Fruit fly (Drosophila melanogaster) whole organism, embryonic: ENCODE measurements around the gene Ugt35A1.
A peak's percentile ranks its signal among the peaks of the same experiment; 100 is the strongest.

Source experiments
- Bteb2 ChIP-seq: fragments of 200-800 bp; sonication (Bioruptor generic); optimal IDR thresholded peaks from 2 replicates; lab custom pipeline; 2016; ENCODE audit warnings: missing biosample characterization, missing genetic modification characterization
- CG10462 ChIP-seq: fragments of 200-800 bp; sonication (Bioruptor generic); optimal IDR thresholded peaks from 2 replicates; lab custom pipeline; 2016; ENCODE audit warnings: missing biosample characterization, missing genetic modification characterization
- CG12942 ChIP-seq: fragments of 200-800 bp; sonication (Bioruptor generic); optimal IDR thresholded peaks from 3 replicates; lab custom pipeline; 2016; ENCODE audit warnings: missing biosample characterization, missing genetic modification characterization
- CG15269 ChIP-seq: fragments of 200-800 bp; sonication (Bioruptor generic); optimal IDR thresholded peaks from 2 replicates; lab custom pipeline; 2018; ENCODE audit warnings: missing biosample characterization, mild to moderate bottlenecking, missing genetic modification characterization, moderate library complexity
- CG15514 ChIP-seq: fragments of 200-800 bp; sonication (Bioruptor generic); optimal IDR thresholded peaks from 3 replicates; lab custom pipeline; 2017; ENCODE audit warnings: missing biosample characterization, missing genetic modification characterization, mild to moderate bottlenecking, moderate library complexity, missing genetic modification reagents
- CG1647 ChIP-seq: fragments of 200-800 bp; sonication (Bioruptor generic); optimal IDR thresholded peaks from 3 replicates; lab custom pipeline; 2016; ENCODE audit warnings: missing biosample characterization, missing genetic modification characterization
- CG16813 ChIP-seq: fragments of 200-800 bp; sonication (Bioruptor generic); IDR thresholded peaks from 3 replicates; pipeline ENCODE4 v1.3.6; 2022; ENCODE audit warnings: missing biosample characterization, missing genetic modification characterization; ENCODE audit not compliant: partially characterized antibody
- CG1792 ChIP-seq: fragments of 200-800 bp; sonication (Bioruptor generic); optimal IDR thresholded peaks from 2 replicates; lab custom pipeline; 2016; ENCODE audit warnings: missing biosample characterization, missing genetic modification characterization
- CG18011 ChIP-seq: fragments of 200-800 bp; sonication (Bioruptor generic); optimal IDR thresholded peaks from 2 replicates; lab custom pipeline; 2017; ENCODE audit warnings: missing biosample characterization, missing genetic modification characterization, mild to moderate bottlenecking, moderate library complexity, missing genotype
- CG2199 ChIP-seq: fragments of 200-800 bp; sonication (Bioruptor generic); IDR thresholded peaks from 3 replicates; pipeline ENCODE4 v1.3.6; 2022; ENCODE audit warnings: missing biosample characterization, missing genetic modification characterization
- CG2875 ChIP-seq: fragments of 200-800 bp; sonication (Bioruptor generic); optimal IDR thresholded peaks from 2 replicates; lab custom pipeline; 2017; ENCODE audit warnings: missing biosample characterization, mild to moderate bottlenecking, missing genetic modification characterization, missing genetic modification reagents
- CG2889 ChIP-seq: fragments of 200-800 bp; sonication (Bioruptor generic); IDR thresholded peaks from 3 replicates; pipeline ENCODE4 v1.3.6; 2022; ENCODE audit warnings: missing biosample characterization, missing genetic modification characterization
- CG30403 ChIP-seq: fragments of 200-800 bp; sonication (Bioruptor generic); optimal IDR thresholded peaks from 3 replicates; lab custom pipeline; 2016; ENCODE audit warnings: missing biosample characterization, missing genetic modification characterization
- CG32532 ChIP-seq: fragments of 200-800 bp; sonication (Bioruptor generic); IDR thresholded peaks from 2 replicates; pipeline ENCODE4 v1.3.6; 2022; ENCODE audit warnings: missing biosample characterization, missing genetic modification characterization
- CG5180 ChIP-seq: fragments of 200-800 bp; sonication (Bioruptor generic); optimal IDR thresholded peaks from 3 replicates; lab custom pipeline; 2017; ENCODE audit warnings: missing biosample characterization, missing genetic modification characterization, mild to moderate bottlenecking, moderate library complexity, missing genetic modification reagents
- CG6272 ChIP-seq: fragments of 200-800 bp; sonication (Bioruptor generic); IDR thresholded peaks from 2 replicates; pipeline ENCODE4 v1.3.6; 2022; ENCODE audit warnings: missing biosample characterization, missing genetic modification characterization
- CG8388 ChIP-seq: fragments of 200-800 bp; sonication (Bioruptor generic); optimal IDR thresholded peaks from 2 replicates; lab custom pipeline; 2019; ENCODE audit warnings: missing biosample characterization, mild to moderate bottlenecking, missing genetic modification characterization, moderate library complexity
- CG9727 ChIP-seq: fragments of 200-800 bp; sonication (Bioruptor generic); optimal IDR thresholded peaks from 3 replicates; lab custom pipeline; 2017; ENCODE audit warnings: missing biosample characterization, mild to moderate bottlenecking, missing genetic modification characterization
- D19A ChIP-seq: fragments of 200-800 bp; optimal IDR thresholded peaks from 3 replicates; lab custom pipeline; 2019; ENCODE audit warnings: missing biosample characterization, mild to moderate bottlenecking, missing genetic modification characterization, moderate library complexity
- D19B ChIP-seq: fragments of 200-800 bp; sonication (Bioruptor generic); optimal IDR thresholded peaks from 2 replicates; lab custom pipeline; 2017; ENCODE audit warnings: missing biosample characterization, mild to moderate bottlenecking, missing genetic modification characterization
- Dbx ChIP-seq: fragments of 200-800 bp; sonication (Bioruptor generic); IDR thresholded peaks from 3 replicates; pipeline ENCODE4 v1.3.6; 2022; ENCODE audit warnings: missing biosample characterization, missing genetic modification characterization
- Dp ChIP-seq: fragments of 200-800 bp; sonication (Bioruptor generic); optimal IDR thresholded peaks from 2 replicates; lab custom pipeline; 2018; ENCODE audit warnings: missing biosample characterization, mild to moderate bottlenecking, missing genetic modification characterization, moderate library complexity
- ERR ChIP-seq: fragments of 200-800 bp; sonication (Bioruptor generic); optimal IDR thresholded peaks from 2 replicates; lab custom pipeline; 2016; ENCODE audit warnings: missing biosample characterization, missing genetic modification characterization
- HHEX ChIP-seq: fragments of 200-800 bp; sonication (Bioruptor generic); optimal IDR thresholded peaks from 3 replicates; lab custom pipeline; 2017; ENCODE audit warnings: missing biosample characterization, mild to moderate bottlenecking, missing genetic modification characterization, missing genetic modification reagents
- NC2α ChIP-seq: fragments of 200-800 bp; sonication (Bioruptor generic); optimal IDR thresholded peaks from 2 replicates; lab custom pipeline; 2016; ENCODE audit warnings: missing biosample characterization, missing genetic modification characterization
- NK7.1 ChIP-seq: fragments of 200-800 bp; sonication (Bioruptor generic); optimal IDR thresholded peaks from 3 replicates; lab custom pipeline; 2016; ENCODE audit warnings: missing biosample characterization, missing genetic modification characterization
- Scr ChIP-seq: fragments of 200-800 bp; sonication (Bioruptor generic); IDR thresholded peaks from 2 replicates; pipeline ENCODE4 v1.3.6; 2022; ENCODE audit warnings: missing biosample characterization, missing genetic modification characterization; ENCODE audit not compliant: partially characterized antibody
- Six4 ChIP-seq: fragments of 200-800 bp; sonication (Bioruptor generic); optimal IDR thresholded peaks from 2 replicates; lab custom pipeline; 2016; ENCODE audit warnings: missing biosample characterization, missing genetic modification characterization
- Sox100B ChIP-seq: fragments of 200-800 bp; sonication (Bioruptor generic); optimal IDR thresholded peaks from 3 replicates; lab custom pipeline; 2018; ENCODE audit warnings: missing biosample characterization, mild to moderate bottlenecking, missing genetic modification characterization
- Sry-δ ChIP-seq: fragments of 200-800 bp; sonication (Bioruptor generic); optimal IDR thresholded peaks from 2 replicates; lab custom pipeline; 2016; ENCODE audit warnings: missing biosample characterization, missing genetic modification characterization
- YL-1 ChIP-seq: fragments of 200-800 bp; sonication (Bioruptor generic); optimal IDR thresholded peaks from 3 replicates; lab custom pipeline; 2017; ENCODE audit warnings: missing biosample characterization, mild to moderate bottlenecking, missing genetic modification characterization
- ac ChIP-seq: fragments of 200-800 bp; sonication (Bioruptor generic); optimal IDR thresholded peaks from 3 replicates; lab custom pipeline; 2017; ENCODE audit warnings: missing biosample characterization, mild to moderate bottlenecking, missing genetic modification characterization
- ase ChIP-seq: fragments of 200-800 bp; sonication (Bioruptor generic); IDR thresholded peaks from 3 replicates; pipeline ENCODE4 v1.3.6; 2022; ENCODE audit warnings: missing biosample characterization, missing genetic modification characterization
- ato ChIP-seq: fragments of 200-800 bp; sonication (Bioruptor generic); IDR thresholded peaks from 2 replicates; pipeline ENCODE4 v1.3.6; 2022; ENCODE audit warnings: missing biosample characterization, missing genetic modification characterization; ENCODE audit not compliant: partially characterized antibody
- bbx ChIP-seq: fragments of 200-800 bp; sonication (Bioruptor generic); IDR thresholded peaks from 2 replicates; pipeline ENCODE4 v1.3.6; 2022; ENCODE audit warnings: missing biosample characterization, missing genetic modification characterization; ENCODE audit not compliant: partially characterized antibody
- dm ChIP-seq: fragments of 200-800 bp; sonication (Bioruptor generic); optimal IDR thresholded peaks from 3 replicates; lab custom pipeline; 2016; ENCODE audit warnings: missing biosample characterization, missing genetic modification characterization
- ewg ChIP-seq: fragments of 200-800 bp; sonication (Bioruptor generic); optimal IDR thresholded peaks from 3 replicates; lab custom pipeline; 2017; ENCODE audit warnings: mild to moderate bottlenecking, missing biosample characterization, missing genetic modification reagents, missing genetic modification characterization
- grau ChIP-seq: fragments of 200-800 bp; optimal IDR thresholded peaks from 3 replicates; lab custom pipeline; 2019; ENCODE audit warnings: missing biosample characterization, mild to moderate bottlenecking, missing genetic modification characterization, moderate library complexity
- hb ChIP-seq: fragments of 200-800 bp; sonication (Bioruptor generic); IDR thresholded peaks from 3 replicates; pipeline ENCODE4 v1.3.6; 2022; ENCODE audit warnings: missing biosample characterization, missing genetic modification characterization; ENCODE audit not compliant: partially characterized antibody
- her ChIP-seq: fragments of 200-800 bp; sonication (Bioruptor generic); optimal IDR thresholded peaks from 2 replicates; lab custom pipeline; 2016; ENCODE audit warnings: missing biosample characterization, missing genetic modification characterization
- hth ChIP-seq: fragments of >200 bp; optimal IDR thresholded peaks from 2 replicates; lab custom pipeline; 2017; ENCODE audit warnings: inconsistent platforms
- p53 ChIP-seq: fragments of 200-800 bp; sonication (Bioruptor generic); optimal IDR thresholded peaks from 2 replicates; lab custom pipeline; 2016; ENCODE audit warnings: missing biosample characterization, missing genetic modification characterization
- pzg ChIP-seq: fragments of 200-800 bp; sonication (Bioruptor generic); optimal IDR thresholded peaks from 3 replicates; lab custom pipeline; 2018; ENCODE audit warnings: missing biosample characterization, mild to moderate bottlenecking, missing genetic modification characterization, moderate library complexity
- ranshi ChIP-seq: fragments of 200-800 bp; sonication (Bioruptor generic); IDR thresholded peaks from 2 replicates; pipeline ENCODE4 v1.3.6; 2022; ENCODE audit warnings: missing biosample characterization, missing genetic modification characterization
- sd ChIP-seq: fragments of 200-800 bp; sonication (Bioruptor generic); optimal IDR thresholded peaks from 3 replicates; lab custom pipeline; 2018; ENCODE audit warnings: missing biosample characterization, mild to moderate bottlenecking, missing genetic modification characterization, moderate library complexity
- sens-2 ChIP-seq: fragments of 200-800 bp; sonication (Bioruptor generic); IDR thresholded peaks from 2 replicates; pipeline ENCODE4 v1.3.6; 2022; ENCODE audit warnings: missing biosample characterization, missing genetic modification characterization
- tin ChIP-seq: fragments of 200-800 bp; sonication (Bioruptor generic); optimal IDR thresholded peaks from 3 replicates; lab custom pipeline; 2016; ENCODE audit warnings: missing biosample characterization, missing genetic modification characterization
- vfl ChIP-seq: fragments of 200-800 bp; sonication (Bioruptor generic); optimal IDR thresholded peaks from 2 replicates; lab custom pipeline; 2016; ENCODE audit warnings: missing biosample characterization, missing genetic modification characterization
- z ChIP-seq: fragments of 200-800 bp; sonication (Bioruptor generic); IDR thresholded peaks from 3 replicates; pipeline ENCODE4 v1.3.6; 2022; ENCODE audit warnings: missing biosample characterization, missing genetic modification characterization
- zfh1 ChIP-seq: fragments of 200-800 bp; sonication (Bioruptor generic); IDR thresholded peaks from 3 replicates; pipeline ENCODE4 v1.3.6; 2022; ENCODE audit warnings: missing biosample characterization, missing genetic modification characterization

Gene Ugt35A1

dm6 chr3R:11209801-11210402, 37.4 kb upstream of the Ugt35A1 start, which contains the start of the genes SdhC and Tctp (continued):
- peak; percentile 40 for TF ChIP-seq CG12942 (GFP tag; lab: Kevin White, UChicago)
- no peak for TF ChIP-seq hb (GFP tag; lab: Robert Waterston, UW)
- TF ChIP-seq CG10462 (GFP tag; lab: Kevin White, UChicago), result peak; percentile 39
- TF ChIP-seq her (GFP tag; lab: Kevin White, UChicago), result no peak
- TF ChIP-seq CG5180, result peak; percentile 2
- TF ChIP-seq Bteb2 (GFP tag; lab: Kevin White, UChicago), result peak; percentile 46
- TF ChIP-seq CG8388 (GFP tag; lab: Kevin White, UChicago), result peak; percentile 15
- TF ChIP-seq Scr, result peak; percentile 64
- TF ChIP-seq vfl, result no peak
- peak; percentile 72 for TF ChIP-seq Sry-δ
- TF ChIP-seq CG16813 (GFP tag; lab: Robert Waterston, UW), result peak; percentile 20; the same call in 1 of the 3 replicates
- no peak for TF ChIP-seq HHEX
- peak; percentile 62 for TF ChIP-seq CG9727
- no peak for TF ChIP-seq sens-2 (GFP tag; lab: Robert Waterston, UW)
- TF ChIP-seq ato (GFP tag; lab: Robert Waterston, UW), result no peak
- TF ChIP-seq tin (GFP tag; lab: Kevin White, UChicago), result peak; percentile 49
- peak; percentile 6 for TF ChIP-seq D19A
- peak; percentile 90 for TF ChIP-seq YL-1
- TF ChIP-seq pzg, result peak; percentile 74
- 0 out of 2 replicates have a peak, but pooled peaks have one; percentile 33 for TF ChIP-seq CG6272 (GFP tag; lab: Robert Waterston, UW)
- TF ChIP-seq p53 (GFP tag; lab: Kevin White, UChicago), result no peak
- no peak for TF ChIP-seq ERR (GFP tag; lab: Kevin White, UChicago)
- no peak for TF ChIP-seq NC2α (GFP tag; lab: Kevin White, UChicago)
- no peak for TF ChIP-seq sd (tag; lab: Kevin White, UChicago)
- TF ChIP-seq ewg (GFP tag; lab: Kevin White, UChicago), result peak; percentile 17
- peak; percentile 61 for TF ChIP-seq grau (tag; lab: Kevin White, UChicago)
- TF ChIP-seq CG2889 (GFP tag; lab: Robert Waterston, UW), result no peak
- no peak for TF ChIP-seq CG18011
- peak; percentile 61 for TF ChIP-seq Sox100B
- peak; percentile 15 for TF ChIP-seq D19B (GFP tag; lab: Kevin White, UChicago)
- no peak for TF ChIP-seq NK7.1 (GFP tag; lab: Kevin White, UChicago)
- no peak for TF ChIP-seq ac (GFP tag; lab: Kevin White, UChicago)
- TF ChIP-seq CG32532 (GFP tag; lab: Robert Waterston, UW), result peak; percentile 57
- no peak; the same call in 2 of the 3 replicates for TF ChIP-seq zfh1 (GFP tag; lab: Robert Waterston, UW)
- no peak for TF ChIP-seq CG2875 (GFP tag; lab: Kevin White, UChicago)
- TF ChIP-seq ranshi, result 0 out of 2 replicates have a peak, but pooled peaks have one; percentile 23
- no peak for TF ChIP-seq ase
- no peak for TF ChIP-seq z
- peak; percentile 56 for TF ChIP-seq bbx (GFP tag; lab: Robert Waterston, UW)
- peak; percentile 76 for TF ChIP-seq CG30403
- TF ChIP-seq CG15514 (GFP tag; lab: Kevin White, UChicago), result peak; percentile 60
- peak; percentile 51 for TF ChIP-seq CG15269 (tag; lab: Kevin White, UChicago)
- no peak for TF ChIP-seq CG2199
- TF ChIP-seq hth (lab: Kevin White, UChicago), result no peak
- peak; percentile 38 for TF ChIP-seq Six4 (GFP tag; lab: Kevin White, UChicago)
- no peak for TF ChIP-seq CG1792
- TF ChIP-seq dm (GFP tag; lab: Kevin White, UChicago), result peak; percentile 68
- 0 out of 3 replicates have a peak, but pooled peaks have one; percentile 35 for TF ChIP-seq Dbx (GFP tag; lab: Robert Waterston, UW)
- TF ChIP-seq Dp (GFP tag; lab: Kevin White, UChicago), result peak; percentile 30
- no peak for TF ChIP-seq CG1647 (GFP tag; lab: Kevin White, UChicago)
